Worm (Caenorhabditis elegans) whole organism, L3 larva: Measurements from ENCODE around the gene scl-3.

Experiments
- R02D3.7 ChIP-seq: fragments of 150-350 bp; optimal IDR thresholded peaks from 2 replicates; lab custom pipeline; 2014; ENCODE audit warnings: missing biosample characterization, missing genetic modification characterization
- ZK546.5 ChIP-seq: sonication (generic microtip); optimal IDR thresholded peaks from 2 replicates; lab custom pipeline; 2017; ENCODE audit warnings: missing biosample characterization, missing genetic modification characterization
- aly-2 ChIP-seq: fragments of 150-350 bp; optimal IDR thresholded peaks from 2 replicates; lab custom pipeline; 2014; ENCODE audit warnings: missing biosample characterization, missing genetic modification characterization
- ama-1 ChIP-seq: fragments of 150-350 bp; optimal IDR thresholded peaks from 2 replicates; lab custom pipeline; 2018
- ceh-16 ChIP-seq: sonication (generic microtip); optimal IDR thresholded peaks from 2 replicates; lab custom pipeline; 2017; ENCODE audit warnings: missing biosample characterization, missing genetic modification characterization
- ceh-28 ChIP-seq: fragments of 150-350 bp; optimal IDR thresholded peaks from 2 replicates; lab custom pipeline; 2014; ENCODE audit warnings: missing biosample characterization, missing genetic modification reagents, missing genetic modification characterization
- daf-12 ChIP-seq: fragments of 150-350 bp; optimal IDR thresholded peaks from 2 replicates; lab custom pipeline; 2014; ENCODE audit warnings: missing biosample characterization, missing genetic modification reagents, missing genetic modification characterization
- egl-5 ChIP-seq: fragments of 150-350 bp; optimal IDR thresholded peaks from 2 replicates; lab custom pipeline; 2017; ENCODE audit warnings: missing biosample characterization, missing genetic modification reagents, missing genetic modification characterization, inconsistent platforms
- elt-1 ChIP-seq: fragments of 150-350 bp; optimal IDR thresholded peaks from 2 replicates; lab custom pipeline; 2014; ENCODE audit warnings: missing biosample characterization, missing genetic modification characterization
- elt-2 ChIP-seq: sonication (generic microtip); optimal IDR thresholded peaks from 2 replicates; lab custom pipeline; 2016; ENCODE audit warnings: missing genetic modification reagents, mild to moderate bottlenecking, missing genetic modification characterization, missing compliant biosample characterization
- elt-3 ChIP-seq, 3 experiments: fragments of 150-350 bp in 1 of 3; sonication (generic microtip) in 2 of 3; optimal IDR thresholded peaks; 2 replicates in 2 of 3; 4 replicates in 1 of 3; lab custom pipeline; 2014 to 2017; ENCODE audit warnings: missing biosample characterization in 3 of 3, missing genetic modification characterization in 3 of 3
- eor-1 ChIP-seq, 2 experiments: fragments of 150-350 bp; optimal IDR thresholded peaks; 2 replicates each; lab custom pipeline; 2014 to 2018; ENCODE audit warnings: missing biosample characterization in 2 of 2, missing genetic modification characterization in 2 of 2
- fkh-10 ChIP-seq: sonication (generic microtip); optimal IDR thresholded peaks from 2 replicates; lab custom pipeline; 2017; ENCODE audit warnings: missing biosample characterization, missing genetic modification reagents, missing genetic modification characterization
- fos-1 ChIP-seq: fragments of 150-350 bp; optimal IDR thresholded peaks from 2 replicates; lab custom pipeline; 2014; ENCODE audit warnings: missing biosample characterization, missing genetic modification characterization
- hmg-11 ChIP-seq: sonication (generic microtip); optimal IDR thresholded peaks from 2 replicates; lab custom pipeline; 2016; ENCODE audit warnings: missing genetic modification characterization, missing compliant biosample characterization
- lin-15B ChIP-seq: fragments of 150-350 bp; optimal IDR thresholded peaks from 2 replicates; lab custom pipeline; 2014; ENCODE audit warnings: missing biosample characterization, missing genetic modification characterization
- lin-39 ChIP-seq: fragments of 150-350 bp; optimal IDR thresholded peaks from 2 replicates; lab custom pipeline; 2018; ENCODE audit warnings: missing biosample characterization, missing genetic modification reagents, missing genetic modification characterization
- lsy-12 ChIP-seq: sonication (generic microtip); optimal IDR thresholded peaks from 2 replicates; lab custom pipeline; 2016; ENCODE audit warnings: mild to moderate bottlenecking, missing genetic modification characterization, missing compliant biosample characterization
- mdl-1 ChIP-seq: fragments of 150-350 bp; optimal IDR thresholded peaks from 2 replicates; lab custom pipeline; 2014; ENCODE audit warnings: missing biosample characterization, missing genetic modification characterization
- nfya-1 ChIP-seq: sonication (generic microtip); optimal IDR thresholded peaks from 2 replicates; lab custom pipeline; 2017; ENCODE audit warnings: missing genetic modification characterization, mild to moderate bottlenecking, missing compliant biosample characterization, antibody characterized with exemption, moderate library complexity; ENCODE audit not compliant: insufficient read depth
- nhr-11 ChIP-seq: fragments of 150-350 bp; optimal IDR thresholded peaks from 2 replicates; lab custom pipeline; 2014; ENCODE audit warnings: missing biosample characterization, missing genetic modification characterization
- nhr-12 ChIP-seq: fragments of 150-350 bp; optimal IDR thresholded peaks from 2 replicates; lab custom pipeline; 2014; ENCODE audit warnings: missing biosample characterization, missing genetic modification characterization
- nhr-23 ChIP-seq: fragments of 150-350 bp; optimal IDR thresholded peaks from 2 replicates; lab custom pipeline; 2014; ENCODE audit warnings: missing biosample characterization, missing genetic modification reagents, missing genetic modification characterization
- nhr-237 ChIP-seq: fragments of 150-350 bp; optimal IDR thresholded peaks from 2 replicates; lab custom pipeline; 2014; ENCODE audit warnings: missing biosample characterization, missing genetic modification characterization
- nhr-25 ChIP-seq: sonication (generic microtip); optimal IDR thresholded peaks from 2 replicates; lab custom pipeline; 2017; ENCODE audit warnings: missing biosample characterization, missing genetic modification characterization
- nhr-43 ChIP-seq: sonication (generic microtip); optimal IDR thresholded peaks from 2 replicates; lab custom pipeline; 2016; ENCODE audit warnings: mild to moderate bottlenecking, missing genetic modification characterization, missing compliant biosample characterization; ENCODE audit not compliant: poor library complexity, severe bottlenecking
- nhr-77 ChIP-seq: fragments of 150-350 bp; optimal IDR thresholded peaks from 2 replicates; lab custom pipeline; 2014; ENCODE audit warnings: missing biosample characterization, missing genetic modification characterization
- pha-4 ChIP-seq: fragments of 150-350 bp; optimal IDR thresholded peaks from 2 replicates; lab custom pipeline; 2014; ENCODE audit warnings: missing biosample characterization, missing genetic modification reagents, missing genetic modification characterization
- pqm-1 ChIP-seq: fragments of 150-350 bp; optimal IDR thresholded peaks from 2 replicates; lab custom pipeline; 2017; ENCODE audit warnings: missing biosample characterization, missing genetic modification characterization, inconsistent platforms
- skn-1 ChIP-seq: fragments of 150-350 bp; optimal IDR thresholded peaks from 2 replicates; lab custom pipeline; 2014; ENCODE audit warnings: missing biosample characterization, missing genetic modification characterization
- snpc-4 ChIP-seq: fragments of 150-350 bp; optimal IDR thresholded peaks from 2 replicates; lab custom pipeline; 2014; ENCODE audit warnings: missing biosample characterization, missing genetic modification characterization
- tbx-2 ChIP-seq: sonication (generic microtip); optimal IDR thresholded peaks from 2 replicates; lab custom pipeline; 2016; ENCODE audit warnings: mild to moderate bottlenecking, missing genetic modification characterization, missing compliant biosample characterization
- unc-39 ChIP-seq: sonication (generic microtip); optimal IDR thresholded peaks from 4 replicates; lab custom pipeline; 2017; ENCODE audit warnings: missing biosample characterization, missing genetic modification characterization
- ztf-11 ChIP-seq: fragments of 150-350 bp; optimal IDR thresholded peaks from 2 replicates; lab custom pipeline; 2014; ENCODE audit warnings: missing biosample characterization, missing genetic modification characterization
- ztf-4 ChIP-seq: fragments of 150-350 bp; optimal IDR thresholded peaks from 2 replicates; lab custom pipeline; 2014; ENCODE audit warnings: missing biosample characterization, missing genetic modification characterization

The scl-3 gene

ce11 chrIV:13032153-13032552, 27.2 kb upstream of the scl-3 start:
- TF ChIP-seq fkh-10 (no peak), pqm-1 (peak; percentile 43), nhr-25 (tag; lab: Kevin White, UChicago) (no peak), unc-39 (tag; lab: Kevin White, UChicago) (no peak), nhr-237 (no peak), egl-5 (tag; lab: Kevin White, UChicago) (no peak), nhr-11 (tag; lab: Kevin White, UChicago) (no peak), elt-2 (peak; percentile 59), pha-4 (tag; lab: Kevin White, UChicago) (peak; percentile 64)

ce11 chrIV:13033516-13033915, 25.9 kb upstream of the scl-3 start:
- TF ChIP-seq daf-12 (no peak), nhr-25 (tag; lab: Kevin White, UChicago) (no peak), aly-2 (tag; lab: Kevin White, UChicago) (no peak), lin-39 (tag; lab: Kevin White, UChicago) (no peak), lsy-12 (no peak), nhr-237 (no peak), egl-5 (tag; lab: Kevin White, UChicago) (no peak), snpc-4 (tag; lab: Kevin White, UChicago) (no peak)

- TF ChIP-seq daf-12 (no peak), ama-1 (lab: Kevin White, UChicago) (peak; percentile 25)
These were observed 24.1 kb upstream of the scl-3 start for ce11 chrIV:13035302-13035701.

- TF ChIP-seq lin-15B (tag; lab: Kevin White, UChicago) = no peak
- no peak for TF ChIP-seq ceh-16 (tag; lab: Kevin White, UChicago)
- no peak for TF ChIP-seq lsy-12
- no peak for TF ChIP-seq nhr-12 (tag; lab: Kevin White, UChicago)
- TF ChIP-seq snpc-4 (tag; lab: Kevin White, UChicago) = no peak
- no peak for TF ChIP-seq hmg-11
- no peak for TF ChIP-seq nhr-23 (tag; lab: Kevin White, UChicago)
- no peak for TF ChIP-seq elt-3 (tag; optimal IDR thresholded peaks at IDR 0.05; lab: Kevin White, UChicago)
- no peak for TF ChIP-seq nhr-77 (tag; lab: Kevin White, UChicago)
- TF ChIP-seq mdl-1 (tag; lab: Kevin White, UChicago) = no peak
- no peak for TF ChIP-seq nfya-1 (tag; lab: Kevin White, UChicago)
- TF ChIP-seq nhr-237 = no peak
- no peak for TF ChIP-seq fos-1 (tag; lab: Kevin White, UChicago)
- no peak for TF ChIP-seq elt-2
- no peak for TF ChIP-seq elt-1 (tag; lab: Kevin White, UChicago)
- no peak for TF ChIP-seq ZK546.5 (tag; lab: Kevin White, UChicago)
- TF ChIP-seq tbx-2 (tag; lab: Kevin White, UChicago) = no peak
- no peak for TF ChIP-seq eor-1 (tag; optimal IDR thresholded peaks at IDR 0.05; lab: Kevin White, UChicago)
- no peak for TF ChIP-seq ztf-4 (tag; lab: Kevin White, UChicago)
- TF ChIP-seq ztf-11 (tag; lab: Kevin White, UChicago) = no peak
- TF ChIP-seq, all 47 proteins: peak for 0
These were observed 22.5 kb upstream of the scl-3 start for ce11 chrIV:13036835-13037234.

- no peak for TF ChIP-seq ceh-16 (tag; lab: Kevin White, UChicago)
These were observed 20.5 kb upstream of the scl-3 start, which contains the start of gene F49E11.2 for ce11 chrIV:13038888-13039287. TSS of gene F49E11.2 (minus strand) at chrIV:13038988.

ce11 chrIV:13041486-13041885, 17.9 kb upstream of the scl-3 start:
- TF ChIP-seq nfya-1 (tag; lab: Kevin White, UChicago) = peak; percentile 79
- TF ChIP-seq skn-1 = no peak
- TF ChIP-seq, all 47 proteins: peak for 1

ce11 chrIV:13042091-13042490, 17.3 kb upstream of the scl-3 start, which contains the start of gene amt-2:
TSS of gene amt-2 (plus strand) at chrIV:13042391.
- no peak for TF ChIP-seq hmg-11
- no peak for TF ChIP-seq nhr-77 (tag; lab: Kevin White, UChicago)
- TF ChIP-seq elt-1 (tag; lab: Kevin White, UChicago) = no peak
- no peak for TF ChIP-seq R02D3.7
- no peak for TF ChIP-seq nhr-43 (tag; lab: Kevin White, UChicago)
- no peak for TF ChIP-seq nhr-237
- TF ChIP-seq ceh-28 (tag; lab: Kevin White, UChicago) = no peak
- TF ChIP-seq pqm-1 = no peak
- no peak for TF ChIP-seq snpc-4 (tag; lab: Kevin White, UChicago)
- TF ChIP-seq nhr-23 (tag; lab: Kevin White, UChicago) = no peak
- no peak for TF ChIP-seq nhr-25 (tag; lab: Kevin White, UChicago)
- TF ChIP-seq ztf-4 (tag; lab: Kevin White, UChicago) = no peak
